Fruit fly (Drosophila melanogaster): ENCODE data around the gene beta4GalNAcTB.

The beta4GalNAcTB gene

dm6 chr3R:29033909-29034629, at the start of gene beta4GalNAcTB, which contains the start of gene Cpsf100:
Gene beta4GalNAcTB, minus strand, starts transcription at chr3R:29034008.
Gene Cpsf100, plus strand, starts transcription at chr3R:29034573.
- peak; percentile 78 for TF ChIP-seq noc (tag; optimal IDR thresholded peaks at IDR 0.05)

DNA sequence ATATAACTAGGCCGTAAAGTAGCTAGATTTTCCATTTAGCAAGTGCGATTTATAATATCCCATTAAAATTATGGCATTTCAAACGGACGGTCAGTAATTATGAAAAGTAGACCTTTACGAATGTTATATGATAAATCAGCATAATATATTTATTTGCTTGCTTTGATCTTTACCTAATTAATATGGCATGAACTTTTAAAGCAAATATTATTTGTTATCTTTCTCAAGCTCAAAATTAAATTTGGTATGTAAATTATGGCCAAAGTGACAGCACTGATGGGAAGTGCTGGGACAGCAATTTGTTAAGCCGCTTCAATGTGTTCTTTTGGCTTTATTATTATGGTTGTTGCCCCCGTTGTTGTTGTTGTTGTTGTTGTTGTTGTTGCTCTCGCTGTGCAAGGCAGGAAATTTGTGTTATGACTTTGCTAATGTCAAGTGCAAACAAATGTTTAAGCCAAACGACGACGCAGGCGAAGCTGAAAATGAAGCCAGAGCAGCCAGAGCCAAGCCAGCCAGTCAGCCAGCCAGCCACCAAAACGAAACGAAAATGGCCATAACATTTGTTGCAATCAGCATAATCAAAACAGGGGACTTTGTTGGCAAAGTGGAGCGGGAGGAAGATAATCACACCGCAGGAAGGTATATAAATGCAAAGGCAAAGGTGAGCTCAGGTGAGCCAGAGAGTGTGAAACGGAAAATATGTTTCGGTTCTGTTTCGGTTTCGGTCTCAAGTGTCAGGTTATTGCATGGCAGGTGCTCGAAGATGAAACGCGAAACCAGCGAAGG, 48.9 kb upstream of the beta4GalNAcTB start:
- no peak for TF ChIP-seq noc (tag; optimal IDR thresholded peaks at IDR 0.05)

DNA sequence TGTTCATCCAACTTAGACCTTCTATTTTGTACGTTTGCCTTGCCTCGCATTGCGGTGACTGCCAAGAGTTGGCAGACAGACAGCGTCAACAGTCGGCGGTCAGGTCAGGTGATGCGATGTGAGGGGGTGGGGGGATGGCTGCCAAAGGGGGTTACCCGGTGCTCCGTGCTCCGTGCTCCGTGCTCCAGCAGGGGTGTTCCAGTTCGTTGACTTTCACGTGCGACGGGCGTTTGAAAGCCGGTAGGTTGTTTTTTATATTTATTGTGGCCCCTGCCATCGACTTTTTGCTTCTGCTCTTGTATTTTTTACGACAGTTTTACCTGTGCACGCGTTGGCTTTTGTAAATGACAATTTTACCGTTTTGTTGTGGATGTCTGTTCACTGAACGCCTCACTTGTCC, 48.2 kb upstream of the beta4GalNAcTB start:
- no peak for TF ChIP-seq noc (tag; optimal IDR thresholded peaks at IDR 0.05)

dm6 chr3R:29077572-29077971, 43.8 kb upstream of the beta4GalNAcTB start:
- no peak for TF ChIP-seq noc (tag; optimal IDR thresholded peaks at IDR 0.05)

dm6 chr3R:29076609-29077008, 42.8 kb upstream of the beta4GalNAcTB start:
- TF ChIP-seq noc (tag; optimal IDR thresholded peaks at IDR 0.05): no peak

DNA sequence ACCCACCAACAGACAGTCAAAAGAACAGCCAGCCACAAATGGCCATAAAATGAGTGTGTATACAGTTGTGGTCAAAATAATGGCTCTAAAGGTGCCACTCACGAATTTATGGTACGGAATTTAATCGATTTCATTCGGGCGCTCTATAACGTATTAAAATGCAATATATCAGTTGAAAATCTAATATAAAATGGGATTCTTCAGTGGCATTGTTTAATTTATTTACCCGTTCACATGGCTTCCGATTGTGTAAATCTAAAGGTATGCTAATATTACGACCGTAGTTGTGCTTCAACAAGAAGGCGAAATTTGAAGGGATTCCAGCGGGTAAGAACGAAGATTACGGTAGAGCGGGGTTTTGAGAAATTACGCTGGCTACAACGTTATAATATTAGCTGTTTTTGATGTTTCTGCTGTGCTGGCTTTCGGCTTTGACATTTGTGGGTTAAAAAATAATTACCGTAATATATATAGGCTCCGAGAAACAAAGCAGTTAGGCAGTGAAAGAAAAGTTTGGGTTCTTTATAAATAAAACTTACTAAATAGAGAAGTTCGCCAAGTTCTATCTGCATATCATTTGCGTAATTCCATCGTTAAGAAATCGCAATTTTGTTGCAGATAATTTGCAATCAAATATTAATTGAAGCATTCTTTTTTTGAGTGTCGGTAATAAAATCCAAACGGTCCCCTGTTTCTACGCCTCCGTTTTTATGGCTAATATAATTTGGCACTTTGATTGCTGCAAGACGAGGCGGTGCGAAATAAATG, 42.0 kb upstream of the beta4GalNAcTB start:
- peak; percentile 19 for TF ChIP-seq noc (tag; optimal IDR thresholded peaks at IDR 0.05)

- TF ChIP-seq noc (tag; optimal IDR thresholded peaks at IDR 0.05): peak; percentile 16
Observed at dm6 chr3R:29074001-29074609, 40.3 kb upstream of the beta4GalNAcTB start.

- no peak for TF ChIP-seq noc (tag; optimal IDR thresholded peaks at IDR 0.05)
Observed at dm6 chr3R:29072834-29073233, 39.0 kb upstream of the beta4GalNAcTB start.

DNA sequence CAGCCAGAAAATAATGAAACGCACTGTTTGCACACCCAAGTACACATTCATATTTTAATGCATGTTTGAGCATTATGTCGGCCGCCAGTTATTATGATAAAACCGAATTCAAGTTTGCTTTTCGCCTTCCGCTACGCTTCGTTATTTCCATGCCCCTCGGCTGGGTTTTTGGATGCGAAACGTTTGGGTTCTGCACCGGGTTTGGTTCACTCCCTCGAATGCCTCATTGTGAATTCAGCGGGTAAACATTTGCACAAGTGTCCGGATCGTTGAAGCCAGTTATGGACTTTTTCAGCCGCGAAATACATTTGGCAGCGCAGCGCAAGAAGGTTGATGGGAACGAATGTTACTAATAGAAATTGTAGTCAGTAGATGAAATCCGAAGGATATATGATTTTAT, 37.3 kb upstream of the beta4GalNAcTB start:
- TF ChIP-seq noc (tag; optimal IDR thresholded peaks at IDR 0.05): no peak

DNA sequence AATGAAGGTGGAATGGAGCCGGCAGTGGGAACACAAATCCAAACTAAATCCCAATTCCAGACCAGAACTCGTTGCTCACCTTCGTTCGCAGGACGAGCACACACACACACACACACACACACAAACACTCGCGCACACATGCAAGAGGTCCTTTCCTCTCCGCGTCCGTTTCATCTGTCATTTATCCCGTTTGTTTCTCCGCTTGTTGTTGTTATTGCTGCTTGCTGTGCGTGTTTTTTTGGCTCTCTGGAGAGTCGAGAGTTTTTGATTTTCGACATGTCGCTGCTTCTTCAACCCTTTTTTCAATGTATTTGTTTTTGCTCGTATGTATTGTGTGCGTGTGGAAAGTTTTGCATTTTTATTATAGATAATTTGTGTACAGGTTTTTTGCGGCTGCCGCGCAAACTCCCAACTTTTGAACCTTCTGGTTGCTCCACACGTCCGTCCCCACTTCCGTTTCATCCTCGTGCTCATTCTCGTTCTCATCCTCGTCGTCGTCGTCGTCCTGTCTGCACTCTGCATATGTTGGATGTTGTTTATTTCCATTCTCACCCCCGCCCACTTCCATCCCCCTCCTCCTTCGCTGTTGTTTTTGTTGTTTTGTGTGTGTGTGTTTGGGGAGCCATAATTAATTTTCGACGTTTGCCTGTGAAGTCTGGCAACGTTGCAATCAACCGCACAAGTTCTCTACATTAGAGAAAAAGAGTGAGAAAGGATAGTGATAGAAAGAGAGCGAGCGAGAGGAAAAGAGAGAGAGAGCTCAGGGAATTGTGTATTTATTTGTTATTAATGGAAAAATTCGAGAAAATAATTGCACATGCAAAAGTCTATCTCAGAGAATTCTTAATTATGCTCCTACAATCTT, 35.6 kb upstream of the beta4GalNAcTB start:
- no peak for TF ChIP-seq noc (tag; optimal IDR thresholded peaks at IDR 0.05)

DNA sequence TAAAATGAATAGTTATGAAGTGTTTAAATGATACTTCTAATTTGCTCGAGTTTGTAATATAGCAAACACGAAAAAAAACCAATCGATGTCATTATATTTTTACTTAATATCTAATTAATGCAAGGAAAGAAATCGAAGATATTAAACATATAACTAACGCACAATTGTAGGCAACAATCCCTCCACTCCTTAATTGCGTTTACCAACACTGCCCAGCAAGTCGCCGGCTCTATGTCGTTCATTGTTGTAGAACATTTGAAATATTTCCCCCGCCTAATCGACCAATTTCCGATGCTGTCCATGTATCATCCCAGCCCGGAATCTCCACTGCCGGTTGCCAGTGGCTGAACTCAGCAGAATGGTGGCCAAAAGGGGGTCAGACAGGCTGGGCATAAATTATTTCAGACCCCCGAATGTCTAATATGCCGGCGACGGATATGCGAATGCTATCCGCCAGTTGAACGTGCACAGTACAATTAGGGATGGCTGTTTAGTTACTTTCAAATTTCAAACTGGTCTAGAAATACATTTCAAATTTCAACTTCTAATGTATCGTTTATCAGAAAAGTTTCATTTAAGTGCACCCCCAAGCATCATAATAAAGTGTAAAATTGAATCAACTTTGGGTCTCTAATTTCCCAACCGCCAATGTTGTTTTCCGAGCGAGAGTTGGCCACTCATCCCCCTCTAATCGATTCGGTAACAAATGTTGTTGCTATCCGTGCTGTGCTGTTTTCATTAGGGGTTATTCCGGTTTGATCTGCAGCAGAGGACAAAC, 34.8 kb upstream of the beta4GalNAcTB start:
- peak; percentile 29 for TF ChIP-seq noc (tag; optimal IDR thresholded peaks at IDR 0.05)

- no peak for TF ChIP-seq noc (tag; optimal IDR thresholded peaks at IDR 0.05)
Observed at dm6 chr3R:29067091-29067490, 33.3 kb upstream of the beta4GalNAcTB start.

- no peak for TF ChIP-seq noc (tag; optimal IDR thresholded peaks at IDR 0.05)
Observed at dm6 chr3R:29066285-29066684, 32.5 kb upstream of the beta4GalNAcTB start.

- no peak for TF ChIP-seq noc (tag; optimal IDR thresholded peaks at IDR 0.05)
Observed at dm6 chr3R:29064682-29065100, 30.9 kb upstream of the beta4GalNAcTB start.

Measured in whole organism, larva.